Worm (Caenorhabditis elegans) whole organism, L3 larva: ENCODE measurements around the gene H40L08.9.

Experiments
- R02D3.7 ChIP-seq: fragments of 150-350 bp; optimal IDR thresholded peaks from 2 replicates; lab custom pipeline; 2014; ENCODE audit warnings: missing biosample characterization, missing genetic modification characterization
- ZK546.5 ChIP-seq: sonication (generic microtip); optimal IDR thresholded peaks from 2 replicates; lab custom pipeline; 2017; ENCODE audit warnings: missing biosample characterization, missing genetic modification characterization
- ama-1 ChIP-seq: fragments of 150-350 bp; optimal IDR thresholded peaks from 2 replicates; lab custom pipeline; 2018
- ceh-16 ChIP-seq: sonication (generic microtip); optimal IDR thresholded peaks from 2 replicates; lab custom pipeline; 2017; ENCODE audit warnings: missing biosample characterization, missing genetic modification characterization
- elt-3 ChIP-seq, 3 experiments: fragments of 150-350 bp in 1 of 3; sonication (generic microtip) in 2 of 3; optimal IDR thresholded peaks; 2 replicates in 2 of 3; 4 replicates in 1 of 3; lab custom pipeline; 2014 to 2017; ENCODE audit warnings: missing biosample characterization in 3 of 3, missing genetic modification characterization in 3 of 3
- fkh-10 ChIP-seq: sonication (generic microtip); optimal IDR thresholded peaks from 2 replicates; lab custom pipeline; 2017; ENCODE audit warnings: missing biosample characterization, missing genetic modification reagents, missing genetic modification characterization
- lin-39 ChIP-seq: fragments of 150-350 bp; optimal IDR thresholded peaks from 2 replicates; lab custom pipeline; 2018; ENCODE audit warnings: missing biosample characterization, missing genetic modification reagents, missing genetic modification characterization
- mml-1 ChIP-seq: fragments of 150-350 bp; sonication (generic microtip); optimal IDR thresholded peaks from 3 replicates; lab custom pipeline; 2014; ENCODE audit warnings: missing biosample characterization, missing genetic modification characterization
- unc-39 ChIP-seq: sonication (generic microtip); optimal IDR thresholded peaks from 4 replicates; lab custom pipeline; 2017; ENCODE audit warnings: missing biosample characterization, missing genetic modification characterization
- unc-62 ChIP-seq: fragments of 150-350 bp; sonication (generic microtip); optimal IDR thresholded peaks from 4 replicates; lab custom pipeline; 2014; ENCODE audit warnings: missing biosample characterization, missing genetic modification reagents, missing genetic modification characterization

ce11 chrX:15116514-15116913, 40.2 kb upstream of the H40L08.9 start, which contains the start of gene R07D5.2:
- TF ChIP-seq ceh-16 (no peak), fkh-10 (GFP tag; lab: Kevin White, UChicago) (no peak), unc-62 (no peak), lin-39 (no peak), mml-1 (no peak), R02D3.7 (no peak), unc-39 (tag; lab: Kevin White, UChicago) (no peak), ZK546.5 (tag; lab: Kevin White, UChicago) (no peak), ama-1 (lab: Kevin White, UChicago) (no peak), elt-3 (tag; optimal IDR thresholded peaks at IDR 0.05; lab: Kevin White, UChicago) (no peak)
